Worm (Caenorhabditis elegans) whole organism, L1 larva: ENCODE data around the gene psmd-9.

Experiments used
- C04F5.9 ChIP-seq: sonication (generic microtip); optimal IDR thresholded peaks from 2 replicates; lab custom pipeline; 2016; ENCODE audit warnings: missing genetic modification characterization, missing compliant biosample characterization
- C16A3.4 ChIP-seq: fragments of 150-350 bp; optimal IDR thresholded peaks from 2 replicates; lab custom pipeline; 2014; ENCODE audit warnings: missing biosample characterization, missing genetic modification characterization
- C34B4.2 ChIP-seq: sonication (generic microtip); optimal IDR thresholded peaks from 2 replicates; lab custom pipeline; 2017; ENCODE audit warnings: mild to moderate bottlenecking, missing genetic modification characterization, missing compliant biosample characterization
- F16B12.6 ChIP-seq: fragments of 150-350 bp; optimal IDR thresholded peaks from 2 replicates; lab custom pipeline; 2014; ENCODE audit warnings: missing biosample characterization, missing genetic modification characterization
- alr-1 ChIP-seq: fragments of 200-800 bp; sonication (Bioruptor generic); optimal IDR thresholded peaks from 2 replicates; lab custom pipeline; 2018; ENCODE audit warnings: borderline replicate concordance, mild to moderate bottlenecking, missing genetic modification characterization, missing compliant biosample characterization
- ama-1 ChIP-seq: fragments of 150-350 bp; optimal IDR thresholded peaks from 2 replicates; lab custom pipeline; 2014
- blmp-1 ChIP-seq: fragments of 150-350 bp; optimal IDR thresholded peaks from 2 replicates; lab custom pipeline; 2014; ENCODE audit warnings: missing biosample characterization, missing genetic modification characterization
- ceh-63 ChIP-seq: fragments of 200-800 bp; sonication (Bioruptor generic); optimal IDR thresholded peaks from 2 replicates; lab custom pipeline; 2018; ENCODE audit warnings: mild to moderate bottlenecking, missing genetic modification characterization, missing compliant biosample characterization
- ceh-8 ChIP-seq: fragments of 200-800 bp; sonication (Bioruptor generic); optimal IDR thresholded peaks from 2 replicates; lab custom pipeline; 2018; ENCODE audit warnings: mild to moderate bottlenecking, missing genetic modification characterization, moderate library complexity, missing compliant biosample characterization
- ceh-82 ChIP-seq, 3 experiments: fragments of 150-350 bp in 1 of 3; sonication (generic microtip) in 2 of 3; optimal IDR thresholded peaks; 2 replicates each; lab custom pipeline; 2014 to 2017; ENCODE audit warnings: missing biosample characterization in 3 of 3, missing genetic modification characterization in 3 of 3
- ceh-90 ChIP-seq: sonication (generic microtip); optimal IDR thresholded peaks from 2 replicates; lab custom pipeline; 2016; ENCODE audit warnings: missing genetic modification characterization, missing compliant biosample characterization
- dsc-1 ChIP-seq: sonication (generic microtip); optimal IDR thresholded peaks from 2 replicates; lab custom pipeline; 2016; ENCODE audit warnings: mild to moderate bottlenecking, missing genetic modification characterization, missing compliant biosample characterization
- efl-1 ChIP-seq, 4 experiments: fragments of 150-350 bp; optimal IDR thresholded peaks in 3 of 4; peaks in 1 of 4; 1 replicate in 1 of 4; 2 replicates in 3 of 4; lab custom pipeline; 2014; ENCODE audit warnings: missing biosample characterization in 2 of 4, missing genetic modification characterization in 2 of 4, missing genetic modification reagents in 2 of 4
- egl-27 ChIP-seq, 2 experiments: fragments of 150-350 bp in 1 of 2; sonication (generic microtip); optimal IDR thresholded peaks; 3 replicates each; lab custom pipeline; 2017 to 2018; ENCODE audit warnings: missing biosample characterization in 2 of 2, missing genetic modification characterization in 2 of 2, missing genetic modification reagents in 2 of 2
- elt-2 ChIP-seq: sonication (generic microtip); optimal IDR thresholded peaks from 2 replicates; lab custom pipeline; 2016; ENCODE audit warnings: missing genetic modification characterization, mild to moderate bottlenecking, inconsistent platforms, missing compliant biosample characterization, missing genetic modification reagents
- elt-3 ChIP-seq, 6 experiments: fragments of 150-350 bp in 1 of 6; sonication (generic microtip); optimal IDR thresholded peaks; 2 replicates each; lab custom pipeline; 2017 to 2018; ENCODE audit warnings: missing biosample characterization in 6 of 6, missing genetic modification characterization in 6 of 6, inconsistent platforms in 1 of 6
- ets-5 ChIP-seq: fragments of 200-800 bp; sonication (Bioruptor generic); IDR thresholded peaks from 2 replicates; pipeline ENCODE4 v1.3.6; 2022; ENCODE audit warnings: missing genetic modification characterization, missing compliant biosample characterization
- fkh-10 ChIP-seq: sonication (generic microtip); optimal IDR thresholded peaks from 2 replicates; lab custom pipeline; 2017; ENCODE audit warnings: missing biosample characterization, missing genetic modification reagents, missing genetic modification characterization
- fkh-4 ChIP-seq: sonication (generic microtip); optimal IDR thresholded peaks from 2 replicates; lab custom pipeline; 2016; ENCODE audit warnings: missing compliant biosample characterization, missing genetic modification characterization, borderline replicate concordance
- fkh-8 ChIP-seq: sonication (generic microtip); optimal IDR thresholded peaks from 2 replicates; lab custom pipeline; 2016; ENCODE audit warnings: mild to moderate bottlenecking, missing genetic modification characterization, missing compliant biosample characterization
- fos-1 ChIP-seq: fragments of 150-350 bp; optimal IDR thresholded peaks from 2 replicates; lab custom pipeline; 2014; ENCODE audit warnings: missing biosample characterization, missing genetic modification characterization
- hlh-4 ChIP-seq: sonication (generic microtip); optimal IDR thresholded peaks from 2 replicates; lab custom pipeline; 2016; ENCODE audit warnings: mild to moderate bottlenecking, missing genetic modification characterization, missing compliant biosample characterization
- hpl-2 ChIP-seq: fragments of 150-350 bp; optimal IDR thresholded peaks from 2 replicates; lab custom pipeline; 2014; ENCODE audit warnings: missing biosample characterization, missing genetic modification reagents, missing genetic modification characterization
- irx-1 ChIP-seq: sonication (generic microtip); optimal IDR thresholded peaks from 2 replicates; lab custom pipeline; 2016; ENCODE audit warnings: missing genetic modification characterization, missing compliant biosample characterization
- isw-1 ChIP-seq: fragments of 200-800 bp; sonication (Bioruptor generic); IDR thresholded peaks from 2 replicates; pipeline ENCODE4 v1.3.6; 2022; ENCODE audit warnings: missing genetic modification characterization, missing compliant biosample characterization
- jun-1 ChIP-seq: fragments of 150-350 bp; optimal IDR thresholded peaks from 2 replicates; lab custom pipeline; 2014; ENCODE audit warnings: missing biosample characterization, missing genetic modification reagents, missing genetic modification characterization
- lin-14 ChIP-seq: fragments of 200-800 bp; sonication (Bioruptor generic); optimal IDR thresholded peaks from 2 replicates; lab custom pipeline; 2018; ENCODE audit warnings: mild to moderate bottlenecking, missing genetic modification characterization, moderate library complexity, missing compliant biosample characterization
- lin-15B ChIP-seq: fragments of 150-350 bp; sonication (generic microtip); optimal IDR thresholded peaks from 3 replicates; lab custom pipeline; 2014; ENCODE audit warnings: missing biosample characterization, missing genetic modification characterization
- lin-39 ChIP-seq: fragments of 150-350 bp; optimal IDR thresholded peaks from 2 replicates; lab custom pipeline; 2014; ENCODE audit warnings: missing biosample characterization, missing genetic modification reagents, missing genetic modification characterization
- lir-3 ChIP-seq: sonication (generic microtip); optimal IDR thresholded peaks from 2 replicates; lab custom pipeline; 2016; ENCODE audit warnings: mild to moderate bottlenecking, missing genetic modification characterization, moderate library complexity, missing compliant biosample characterization; ENCODE audit not compliant: poor library complexity
- mab-9 ChIP-seq: fragments of 200-800 bp; sonication (Bioruptor generic); IDR thresholded peaks from 2 replicates; pipeline ENCODE4 v1.3.6; 2022; ENCODE audit warnings: missing genetic modification reagents, missing genetic modification characterization, missing compliant biosample characterization
- mdl-1 ChIP-seq, 2 experiments: fragments of 150-350 bp; optimal IDR thresholded peaks; 2 replicates each; lab custom pipeline; 2014 to 2017; ENCODE audit warnings: missing biosample characterization in 2 of 2, missing genetic modification characterization in 2 of 2, inconsistent platforms in 1 of 2
- mef-2 ChIP-seq: fragments of 150-350 bp; optimal IDR thresholded peaks from 2 replicates; lab custom pipeline; 2014; ENCODE audit warnings: missing biosample characterization, missing genetic modification characterization
- nhr-11 ChIP-seq: fragments of 150-350 bp; optimal IDR thresholded peaks from 2 replicates; lab custom pipeline; 2014; ENCODE audit warnings: missing biosample characterization, missing genetic modification characterization
- nhr-12 ChIP-seq: sonication (generic microtip); optimal IDR thresholded peaks from 2 replicates; lab custom pipeline; 2017; ENCODE audit warnings: missing biosample characterization, missing genetic modification characterization
- nhr-20 ChIP-seq: sonication (generic microtip); optimal IDR thresholded peaks from 2 replicates; lab custom pipeline; 2016; ENCODE audit warnings: mild to moderate bottlenecking, missing genetic modification characterization, missing compliant biosample characterization
- nhr-237 ChIP-seq: fragments of 150-350 bp; optimal IDR thresholded peaks from 2 replicates; lab custom pipeline; 2014; ENCODE audit warnings: missing biosample characterization, missing genetic modification characterization
- nhr-47 ChIP-seq: sonication (generic microtip); optimal IDR thresholded peaks from 2 replicates; lab custom pipeline; 2016; ENCODE audit warnings: mild to moderate bottlenecking, missing genetic modification characterization, moderate library complexity, missing compliant biosample characterization
- nhr-71 ChIP-seq: sonication (generic microtip); optimal IDR thresholded peaks from 2 replicates; lab custom pipeline; 2016; ENCODE audit warnings: mild to moderate bottlenecking, missing genetic modification characterization, moderate library complexity, missing compliant biosample characterization
- nhr-77 ChIP-seq: fragments of 150-350 bp; optimal IDR thresholded peaks from 2 replicates; lab custom pipeline; 2014; ENCODE audit warnings: missing biosample characterization, missing genetic modification characterization
- nhr-84 ChIP-seq: sonication (generic microtip); optimal IDR thresholded peaks from 2 replicates; lab custom pipeline; 2017; ENCODE audit warnings: missing biosample characterization, missing genetic modification characterization
- pag-3 ChIP-seq: sonication (generic microtip); optimal IDR thresholded peaks from 2 replicates; lab custom pipeline; 2017; ENCODE audit warnings: missing genetic modification characterization, mild to moderate bottlenecking, missing compliant biosample characterization, antibody characterized with exemption, borderline replicate concordance; ENCODE audit not compliant: insufficient read depth
- pax-3 ChIP-seq: fragments of 200-800 bp; sonication (Bioruptor generic); optimal IDR thresholded peaks from 2 replicates; lab custom pipeline; 2018; ENCODE audit warnings: mild to moderate bottlenecking, missing genetic modification characterization, moderate library complexity, missing compliant biosample characterization
- pqm-1 ChIP-seq: sonication (generic microtip); optimal IDR thresholded peaks from 3 replicates; lab custom pipeline; 2017; ENCODE audit warnings: missing biosample characterization, missing genetic modification characterization
- rnt-1 ChIP-seq: sonication (generic microtip); optimal IDR thresholded peaks from 2 replicates; lab custom pipeline; 2016; ENCODE audit warnings: mild to moderate bottlenecking, missing genetic modification characterization, moderate library complexity, missing compliant biosample characterization
- swsn-7 ChIP-seq: sonication (generic microtip); optimal IDR thresholded peaks from 2 replicates; lab custom pipeline; 2016; ENCODE audit warnings: missing genetic modification characterization, missing compliant biosample characterization
- tbx-2 ChIP-seq: sonication (generic microtip); optimal IDR thresholded peaks from 2 replicates; lab custom pipeline; 2016; ENCODE audit warnings: missing genetic modification characterization, missing compliant biosample characterization
- unc-30 ChIP-seq: sonication (generic microtip); optimal IDR thresholded peaks from 2 replicates; lab custom pipeline; 2017; ENCODE audit warnings: missing biosample characterization, missing genetic modification characterization
- unc-98 ChIP-seq: fragments of 200-800 bp; sonication (Bioruptor generic); IDR thresholded peaks from 2 replicates; pipeline ENCODE4 v1.3.6; 2022; ENCODE audit warnings: missing genetic modification characterization, missing compliant biosample characterization
- xbp-1 ChIP-seq: sonication (generic microtip); optimal IDR thresholded peaks from 2 replicates; lab custom pipeline; 2016; ENCODE audit warnings: missing genetic modification characterization, missing compliant biosample characterization
- zag-1 ChIP-seq: fragments of 150-350 bp; optimal IDR thresholded peaks from 2 replicates; lab custom pipeline; 2014; ENCODE audit warnings: missing biosample characterization, missing genetic modification characterization
- ztf-11 ChIP-seq, 2 experiments: sonication (generic microtip); optimal IDR thresholded peaks; 2 replicates each; lab custom pipeline; 2016 to 2017; ENCODE audit warnings: missing genetic modification characterization in 2 of 2, missing biosample characterization in 1 of 2, missing compliant biosample characterization in 1 of 2
- ztf-4 ChIP-seq: fragments of 150-350 bp; optimal IDR thresholded peaks from 2 replicates; lab custom pipeline; 2014; ENCODE audit warnings: missing biosample characterization, missing genetic modification characterization

psmd-9 gene

DNA sequence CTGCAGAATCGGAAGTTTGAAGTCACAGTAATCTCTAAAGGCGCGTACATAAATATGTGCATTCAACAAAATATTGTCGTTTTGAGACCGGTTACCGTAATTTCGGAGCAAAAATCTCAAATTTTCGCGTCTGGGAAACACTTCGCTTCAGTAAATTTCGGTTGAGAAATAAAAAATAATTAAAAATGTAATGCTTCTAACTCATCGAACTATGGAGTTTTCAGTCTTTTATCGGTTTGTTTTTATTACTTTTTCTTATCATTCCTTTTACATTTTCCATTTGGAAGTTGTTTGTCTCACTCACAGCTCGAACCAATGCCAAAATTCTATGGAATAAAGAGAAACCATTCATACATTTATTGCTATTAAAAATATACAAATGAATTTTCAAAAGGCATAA, 13.7 kb upstream of the psmd-9 start (continued):
- TF ChIP-seq jun-1 (tag; lab: Kevin White, UChicago) (no peak), nhr-77 (no peak), nhr-20 (tag; lab: Kevin White, UChicago) (peak; percentile 78), xbp-1 (tag; lab: Kevin White, UChicago) (peak; percentile 40), mef-2 (tag; lab: Kevin White, UChicago) (no peak), C04F5.9 (tag; lab: Kevin White, UChicago) (peak; percentile 33), egl-27 (tag; optimal IDR thresholded peaks at IDR 0.05; lab: Kevin White, UChicago) (no peak), nhr-47 (tag; lab: Kevin White, UChicago) (peak; percentile 58), mab-9 (0 out of 2 replicates have a peak, but pooled peaks have one; percentile 38), rnt-1 (peak; percentile 43), ceh-63 (GFP tag; lab: Kevin White, UChicago) (no peak), lin-14 (GFP tag; lab: Kevin White, UChicago) (peak; percentile 51), alr-1 (tag; lab: Kevin White, UChicago) (no peak), nhr-84 (tag; lab: Kevin White, UChicago) (no peak), lin-15B (tag; lab: Kevin White, UChicago) (no peak), ets-5 (GFP tag; lab: Robert Waterston, UW) (no peak), lir-3 (peak; percentile 46), lin-39 (tag; lab: Kevin White, UChicago) (peak; percentile 42), nhr-237 (no peak), mdl-1 (tag; optimal IDR thresholded peaks at IDR 0.05; lab: Kevin White, UChicago) (no peak), C34B4.2 (tag; lab: Kevin White, UChicago) (no peak), ztf-4 (tag; lab: Kevin White, UChicago) (peak; percentile 55), nhr-12 (no peak), fos-1 (tag; lab: Kevin White, UChicago) (no peak), C16A3.4 (peak; percentile 39), hlh-4 (tag; lab: Kevin White, UChicago) (no peak), ama-1 (lab: Kevin White, UChicago) (peak; percentile 72), efl-1 (optimal IDR thresholded peaks at IDR 0.05; lab: Kevin White, UChicago) (no peak), efl-1 (GFP tag; optimal IDR thresholded peaks at IDR 0.05 in 1 of 2; lab: Kevin White, UChicago) (peak in 1 of 2 experiments; percentile 93), unc-30 (no peak), elt-2 (tag; lab: Kevin White, UChicago) (peak; percentile 17), pax-3 (tag; lab: Kevin White, UChicago) (peak; percentile 70), hpl-2 (no peak), ceh-8 (GFP tag; lab: Kevin White, UChicago) (no peak), pqm-1 (tag; lab: Kevin White, UChicago) (no peak), unc-98 (GFP tag; lab: Robert Waterston, UW) (no peak), nhr-71 (tag; lab: Kevin White, UChicago) (peak; percentile 84), fkh-10 (GFP tag; lab: Kevin White, UChicago) (no peak), tbx-2 (tag; lab: Kevin White, UChicago) (peak; percentile 70), swsn-7 (tag; lab: Kevin White, UChicago) (peak; percentile 40), ztf-11 (tag; optimal IDR thresholded peaks at IDR 0.05; lab: Kevin White, UChicago) (peak in 1 of 2 experiments; percentile 7), fkh-8 (tag; lab: Kevin White, UChicago) (no peak), irx-1 (tag; lab: Kevin White, UChicago) (peak; percentile 2), zag-1 (tag; lab: Kevin White, UChicago) (no peak), fkh-4 (tag; lab: Kevin White, UChicago) (no peak), blmp-1 (tag; lab: Kevin White, UChicago) (no peak), dsc-1 (no peak), F16B12.6 (no peak), ceh-82 (tag; optimal IDR thresholded peaks at IDR 0.05; lab: Kevin White, UChicago) (no peak), ceh-90 (no peak), pag-3 (tag; lab: Kevin White, UChicago) (no peak), nhr-11 (tag; lab: Kevin White, UChicago) (no peak), elt-3 (tag; optimal IDR thresholded peaks at IDR 0.05; lab: Kevin White, UChicago) (no peak), isw-1 (GFP tag; lab: Robert Waterston, UW) (no peak)
